Worm (Caenorhabditis elegans) whole organism, L1 larva: ENCODE measurements around the gene nep-26.

ENCODE experiments used
- aly-2 ChIP-seq: fragments of 150-350 bp; optimal IDR thresholded peaks from 2 replicates; lab custom pipeline; 2014; ENCODE audit warnings: missing biosample characterization, missing genetic modification characterization
- efl-1 ChIP-seq, 4 experiments: fragments of 150-350 bp; optimal IDR thresholded peaks in 3 of 4; peaks in 1 of 4; 1 replicate in 1 of 4; 2 replicates in 3 of 4; lab custom pipeline; 2014; ENCODE audit warnings: missing biosample characterization in 2 of 4, missing genetic modification characterization in 2 of 4, missing genetic modification reagents in 2 of 4

- peak; percentile 64 for TF ChIP-seq aly-2
- TF ChIP-seq efl-1 (optimal IDR thresholded peaks at IDR 0.05; lab: Kevin White, UChicago): peak; percentile 87 to 97
- peak; percentile 97 to 99 for TF ChIP-seq efl-1 (GFP tag; optimal IDR thresholded peaks at IDR 0.05 in 1 of 2; lab: Kevin White, UChicago)
Observed at ce11 chrII:10300954-10301353, 1.0 kb upstream of the nep-26 start, which contains the start of gene mdt-22.
